Fruit fly (Drosophila melanogaster) whole organism, wandering third instar larva: ENCODE measurements around the gene Lk.

ENCODE experiments used
- CG9705 ChIP-seq: fragments of 200-800 bp; sonication (Bioruptor generic); optimal IDR thresholded peaks from 2 replicates; lab custom pipeline; 2018; ENCODE audit warnings: missing biosample characterization, mild to moderate bottlenecking, missing genetic modification characterization
- Dif ChIP-seq: fragments of 200-275, 200-300 bp; sonication (Bioruptor generic); optimal IDR thresholded peaks from 2 replicates; lab custom pipeline; 2018; ENCODE audit warnings: missing biosample characterization, missing genetic modification characterization; ENCODE audit not compliant: partially characterized antibody
- GATAd ChIP-seq: sonication (Bioruptor generic); optimal IDR thresholded peaks from 2 replicates; lab custom pipeline; 2016; ENCODE audit warnings: missing biosample characterization, missing genetic modification characterization
- Hr78 ChIP-seq: fragments of >200 bp; optimal IDR thresholded peaks from 2 replicates; lab custom pipeline; 2017; ENCODE audit warnings: missing biosample characterization, missing genetic modification characterization
- Vsx2 ChIP-seq: fragments of 200-300, 225-300 bp; sonication (Bioruptor generic); optimal IDR thresholded peaks from 2 replicates; lab custom pipeline; 2018; ENCODE audit warnings: missing biosample characterization, missing genetic modification characterization; ENCODE audit not compliant: partially characterized antibody
- brk ChIP-seq: fragments of 200-800 bp; sonication (Bioruptor generic); optimal IDR thresholded peaks from 2 replicates; lab custom pipeline; 2016; ENCODE audit warnings: missing biosample characterization, mild to moderate bottlenecking, missing genetic modification characterization
- dmrt93B ChIP-seq: fragments of 200-800 bp; sonication (Bioruptor generic); optimal IDR thresholded peaks from 2 replicates; lab custom pipeline; 2018; ENCODE audit warnings: missing biosample characterization, mild to moderate bottlenecking, missing genetic modification characterization
- fru ChIP-seq: fragments of 200-800 bp; sonication (Bioruptor generic); optimal IDR thresholded peaks from 3 replicates; lab custom pipeline; 2016; ENCODE audit warnings: missing biosample characterization, mild to moderate bottlenecking, missing genetic modification characterization
- h ChIP-seq: fragments of 200-800 bp; sonication (Bioruptor generic); optimal IDR thresholded peaks from 3 replicates; lab custom pipeline; 2016; ENCODE audit warnings: missing biosample characterization, mild to moderate bottlenecking, missing genetic modification characterization
- pan ChIP-seq: fragments of >200 bp; optimal IDR thresholded peaks from 2 replicates; lab custom pipeline; 2017
- psq ChIP-seq: fragments of 200-800 bp; sonication (Bioruptor generic); optimal IDR thresholded peaks from 3 replicates; lab custom pipeline; 2017; ENCODE audit warnings: missing biosample characterization, mild to moderate bottlenecking, missing genetic modification characterization, moderate library complexity

DNA sequence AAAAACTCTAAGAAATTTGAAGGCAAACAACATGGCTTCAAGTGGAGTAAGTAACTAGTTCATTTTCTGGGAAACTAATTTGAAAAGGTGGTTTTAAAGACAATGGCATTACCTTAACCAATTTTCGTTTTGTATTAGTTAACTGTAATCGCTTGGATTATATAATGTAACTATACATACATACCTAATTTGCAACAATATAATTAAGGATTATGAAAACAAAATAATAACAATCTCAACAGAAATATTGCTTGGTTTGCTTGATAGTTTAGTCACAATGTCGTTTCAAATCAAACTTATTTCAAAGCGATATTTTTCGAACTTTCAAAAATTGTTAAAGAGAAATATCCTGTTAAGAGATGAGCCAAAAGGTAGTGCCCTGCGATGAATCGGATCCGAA, 43.0 kb downstream of the Lk start, which contains the start of gene CG9592:
- TF ChIP-seq GATAd (GFP tag; lab: Kevin White, UChicago) (no peak), dmrt93B (no peak), Dif (GFP tag; lab: Kevin White, UChicago) (no peak), Vsx2 (GFP tag; lab: Kevin White, UChicago) (no peak), psq (no peak), pan (lab: Kevin White, UChicago) (no peak), brk (no peak), h (GFP tag; lab: Kevin White, UChicago) (no peak), fru (GFP tag; lab: Kevin White, UChicago) (no peak), CG9705 (no peak), Hr78 (GFP tag; lab: Kevin White, UChicago) (no peak)
